Worm (Caenorhabditis elegans) whole organism, young adult: ENCODE results near the gene polg-1.
"Not testable (repeated sequence)": the region's sequence is repeated elsewhere in the genome, so short reads cannot be mapped to it uniquely, and the experiment has no call there.

Experiments
- F22D6.2 ChIP-seq: sonication (generic microtip); optimal IDR thresholded peaks from 2 replicates; lab custom pipeline; 2016; ENCODE audit warnings: mild to moderate bottlenecking, missing genetic modification characterization, missing compliant biosample characterization
- F37B4.10 ChIP-seq: fragments of 200-800 bp; sonication (Bioruptor generic); IDR thresholded peaks from 2 replicates; pipeline ENCODE4 v1.3.6; 2022; ENCODE audit warnings: missing genetic modification characterization, missing compliant biosample characterization
- F39B2.1 ChIP-seq: fragments of 200-800 bp; sonication (Bioruptor generic); IDR thresholded peaks from 2 replicates; pipeline ENCODE4 v1.3.6; 2022; ENCODE audit warnings: missing genetic modification reagents, missing genetic modification characterization, missing compliant biosample characterization
- K11D2.4 ChIP-seq: fragments of 200-800 bp; sonication (Bioruptor generic); IDR thresholded peaks from 2 replicates; pipeline ENCODE4 v1.3.6; 2022; ENCODE audit warnings: missing genetic modification reagents, missing genetic modification characterization, missing compliant biosample characterization
- Y53F4B.3 ChIP-seq: fragments of 200-800 bp; sonication (Bioruptor generic); IDR thresholded peaks from 2 replicates; pipeline ENCODE4 v1.3.6; 2022; ENCODE audit warnings: missing genetic modification reagents, missing genetic modification characterization, missing compliant biosample characterization
- Y79H2A.3 ChIP-seq: fragments of 200-800 bp; sonication (Bioruptor generic); conservative IDR thresholded peaks from 2 replicates; pipeline ENCODE4 v1.3.6; 2022; ENCODE audit warnings: missing genetic modification reagents, missing genetic modification characterization, missing compliant biosample characterization
- ZK185.1 ChIP-seq: sonication (generic microtip); optimal IDR thresholded peaks from 2 replicates; lab custom pipeline; 2016; ENCODE audit warnings: mild to moderate bottlenecking, missing genetic modification characterization, missing compliant biosample characterization; ENCODE audit not compliant: poor library complexity, severe bottlenecking
- aptf-3 ChIP-seq: fragments of 200-800 bp; sonication (Bioruptor generic); IDR thresholded peaks from 2 replicates; pipeline ENCODE4 v1.3.6; 2022; ENCODE audit warnings: missing genetic modification characterization, missing compliant biosample characterization
- athp-1 ChIP-seq: sonication (generic microtip); optimal IDR thresholded peaks from 2 replicates; lab custom pipeline; 2017; ENCODE audit warnings: mild to moderate bottlenecking, missing genetic modification characterization, missing compliant biosample characterization
- attf-5 ChIP-seq: fragments of 200-800 bp; sonication (Bioruptor generic); optimal IDR thresholded peaks from 2 replicates; lab custom pipeline; 2018; ENCODE audit warnings: mild to moderate bottlenecking, missing genetic modification characterization, missing compliant biosample characterization
- dpff-1 ChIP-seq: sonication (generic microtip); optimal IDR thresholded peaks from 2 replicates; lab custom pipeline; 2017; ENCODE audit warnings: mild to moderate bottlenecking, missing genetic modification characterization, missing compliant biosample characterization
- dpl-1 ChIP-seq: fragments of 150-350 bp; optimal IDR thresholded peaks from 2 replicates; lab custom pipeline; 2014; ENCODE audit warnings: missing biosample characterization, missing genetic modification reagents, missing genetic modification characterization
- egrh-3 ChIP-seq: fragments of 200-800 bp; sonication (Bioruptor generic); IDR thresholded peaks from 2 replicates; pipeline ENCODE4 v1.3.6; 2022; ENCODE audit warnings: missing genetic modification reagents, missing genetic modification characterization, missing compliant biosample characterization
- him-1 ChIP-seq: sonication (generic microtip); optimal IDR thresholded peaks from 2 replicates; lab custom pipeline; 2016; ENCODE audit warnings: missing genotype, missing genetic modification reagents, missing genetic modification characterization, missing compliant biosample characterization
- hlh-12 ChIP-seq: sonication (generic microtip); optimal IDR thresholded peaks from 2 replicates; lab custom pipeline; 2016; ENCODE audit warnings: missing genetic modification characterization, missing compliant biosample characterization
- hrde-1 ChIP-seq: sonication (generic microtip); optimal IDR thresholded peaks from 2 replicates; lab custom pipeline; 2016; ENCODE audit warnings: missing genetic modification characterization, mild to moderate bottlenecking, missing compliant biosample characterization, moderate library complexity, missing genotype, missing genetic modification reagents, borderline replicate concordance
- let-607 ChIP-seq, 2 experiments: fragments of 200-800 bp in 1 of 2; sonication (Bioruptor generic) in 1 of 2; sonication (generic microtip) in 1 of 2; optimal IDR thresholded peaks; 2 replicates each; lab custom pipeline; 2016 to 2018; ENCODE audit warnings: mild to moderate bottlenecking in 2 of 2, missing compliant biosample characterization in 2 of 2, missing genetic modification characterization in 2 of 2, moderate library complexity in 2 of 2, missing genotype in 1 of 2
- lin-35 ChIP-seq, 3 experiments: fragments of 150-350 bp in 2 of 3; sonication (generic microtip) in 1 of 3; optimal IDR thresholded peaks; 2 replicates each; lab custom pipeline; 2014 to 2018; ENCODE audit warnings: missing biosample characterization in 3 of 3, missing genetic modification characterization in 3 of 3, missing genetic modification reagents in 3 of 3
- madf-3 ChIP-seq: fragments of 200-800 bp; sonication (Bioruptor generic); IDR thresholded peaks from 2 replicates; pipeline ENCODE4 v1.3.6; 2022; ENCODE audit warnings: missing genetic modification reagents, missing genetic modification characterization, missing compliant biosample characterization
- madf-8 ChIP-seq: fragments of 200-800 bp; sonication (Bioruptor generic); conservative IDR thresholded peaks from 2 replicates; pipeline ENCODE4 v1.3.6; 2022; ENCODE audit warnings: missing genetic modification reagents, missing genetic modification characterization, missing compliant biosample characterization
- mel-28 ChIP-seq: sonication (generic microtip); optimal IDR thresholded peaks from 2 replicates; lab custom pipeline; 2016; ENCODE audit warnings: borderline replicate concordance, mild to moderate bottlenecking, missing genetic modification characterization, missing compliant biosample characterization
- nfya-2 ChIP-seq: fragments of 200-800 bp; sonication (Bioruptor generic); IDR thresholded peaks from 2 replicates; pipeline ENCODE4 v1.3.6; 2022; ENCODE audit warnings: missing genetic modification reagents, missing genetic modification characterization, missing compliant biosample characterization
- nfyb-1 ChIP-seq: fragments of 200-800 bp; sonication (Bioruptor generic); IDR thresholded peaks from 2 replicates; pipeline ENCODE4 v1.3.6; 2022; ENCODE audit warnings: missing genetic modification reagents, missing genetic modification characterization, missing compliant biosample characterization
- nhr-120 ChIP-seq: fragments of 200-800 bp; sonication (Bioruptor generic); IDR thresholded peaks from 2 replicates; pipeline ENCODE4 v1.3.6; 2022; ENCODE audit warnings: missing genetic modification characterization, missing compliant biosample characterization
- nhr-27 ChIP-seq: fragments of 200-800 bp; sonication (Bioruptor generic); optimal IDR thresholded peaks from 2 replicates; lab custom pipeline; 2018; ENCODE audit warnings: mild to moderate bottlenecking, missing genetic modification characterization, moderate library complexity, missing compliant biosample characterization
- pbrm-1 ChIP-seq: fragments of 200-800 bp; sonication (Bioruptor generic); IDR thresholded peaks from 2 replicates; pipeline ENCODE4 v1.3.6; 2022; ENCODE audit warnings: missing genetic modification reagents, missing genetic modification characterization, missing compliant biosample characterization
- rec-8 ChIP-seq, 2 experiments: sonication (generic microtip); optimal IDR thresholded peaks; 2 replicates each; lab custom pipeline; 2016; ENCODE audit warnings: mild to moderate bottlenecking in 2 of 2, missing genetic modification characterization in 2 of 2, missing genetic modification reagents in 2 of 2, missing genotype in 2 of 2, missing biosample characterization in 1 of 2, missing compliant biosample characterization in 1 of 2, moderate library complexity in 1 of 2
- snpc-1.3 ChIP-seq: sonication (generic microtip); optimal IDR thresholded peaks from 2 replicates; lab custom pipeline; 2017; ENCODE audit warnings: missing genetic modification characterization, mild to moderate bottlenecking, missing compliant biosample characterization, antibody characterized with exemption, moderate library complexity, missing genotype, missing genetic modification reagents; ENCODE audit not compliant: insufficient read depth
- tbp1 ChIP-seq: fragments of 200-800 bp; sonication (Bioruptor generic); optimal IDR thresholded peaks from 2 replicates; lab custom pipeline; 2018; ENCODE audit warnings: mild to moderate bottlenecking, missing genetic modification characterization, missing compliant biosample characterization
- tlf-1 ChIP-seq: fragments of 200-800 bp; sonication (Bioruptor generic); optimal IDR thresholded peaks from 2 replicates; lab custom pipeline; 2018; ENCODE audit warnings: mild to moderate bottlenecking, missing genetic modification characterization, missing compliant biosample characterization
- zfh-2 ChIP-seq: fragments of 200-800 bp; sonication (Bioruptor generic); conservative IDR thresholded peaks from 2 replicates; pipeline ENCODE4 v1.3.6; 2022; ENCODE audit warnings: missing genetic modification reagents, missing genetic modification characterization, missing compliant biosample characterization

The polg-1 gene

DNA sequence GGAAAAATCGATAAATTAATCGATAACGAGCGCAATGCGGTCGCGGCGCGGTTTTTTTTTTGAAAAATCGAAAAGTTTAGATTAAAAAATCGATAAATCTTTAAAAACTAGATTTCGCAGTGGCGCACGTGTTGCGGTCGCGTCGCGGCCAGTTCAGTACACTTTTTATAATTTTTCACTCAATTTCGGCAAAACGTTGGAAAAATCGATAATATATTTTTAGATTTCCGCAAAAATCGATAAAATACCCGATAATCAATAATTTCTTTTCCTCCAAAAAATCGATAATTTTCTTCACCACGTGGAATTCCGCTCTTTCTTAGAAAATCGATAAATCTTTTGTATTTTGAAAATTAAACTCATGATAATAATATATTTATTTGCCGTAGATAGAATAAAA lies 23.2 kb downstream of the polg-1 start:
- TF ChIP-seq tlf-1: no peak
- no peak for TF ChIP-seq F22D6.2 (tag; lab: Kevin White, UChicago)
- peak; percentile 70 for TF ChIP-seq him-1 (tag; lab: Kevin White, UChicago)
- TF ChIP-seq nfya-2 (GFP tag; lab: Robert Waterston, UW): no peak
- TF ChIP-seq dpl-1 (GFP tag; lab: Kevin White, UChicago): no peak
- no peak for TF ChIP-seq nhr-120 (GFP tag; lab: Robert Waterston, UW)
- no peak for TF ChIP-seq madf-8 (GFP tag; lab: Robert Waterston, UW)
- TF ChIP-seq hlh-12: no peak

DNA sequence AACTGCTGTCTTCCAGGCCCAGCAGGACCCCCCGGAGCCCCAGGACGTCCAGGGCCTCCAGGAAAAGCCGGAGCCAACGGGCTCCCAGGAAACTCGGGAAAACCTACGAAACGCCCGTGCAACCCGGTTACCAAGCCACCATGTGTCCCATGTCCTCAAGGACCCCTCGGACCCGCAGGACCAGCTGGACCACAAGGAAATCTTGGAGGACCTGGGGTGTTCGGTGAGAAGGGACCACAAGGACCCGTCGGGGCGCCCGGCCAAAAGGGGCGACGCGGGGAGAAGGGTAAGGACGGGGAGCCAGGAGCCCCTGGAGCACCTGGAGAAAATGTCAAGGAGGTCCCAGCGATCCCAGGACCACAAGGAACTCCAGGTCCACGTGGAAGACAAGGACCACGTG lies 24.4 kb downstream of the polg-1 start:
- TF ChIP-seq K11D2.4 (GFP tag; lab: Robert Waterston, UW): no peak
- TF ChIP-seq tbp1 (GFP tag; lab: Kevin White, UChicago): no peak
- TF ChIP-seq pbrm-1 (GFP tag; lab: Robert Waterston, UW): no peak
- no peak for TF ChIP-seq athp-1 (tag; lab: Kevin White, UChicago)
- peak; percentile 91 for TF ChIP-seq egrh-3 (GFP tag; lab: Robert Waterston, UW)
- no peak for TF ChIP-seq dpff-1
- peak; percentile 93 for TF ChIP-seq zfh-2 (GFP tag; lab: Robert Waterston, UW)
- no peak for TF ChIP-seq let-607 (tag; optimal IDR thresholded peaks at IDR 0.05; lab: Kevin White, UChicago)
- TF ChIP-seq rec-8 (tag; optimal IDR thresholded peaks at IDR 0.05; lab: Kevin White, UChicago): no peak
- TF ChIP-seq attf-5 (GFP tag; lab: Kevin White, UChicago): no peak
- no peak for TF ChIP-seq Y79H2A.3
- TF ChIP-seq F39B2.1: no peak
- TF ChIP-seq mel-28 (tag; lab: Kevin White, UChicago): no peak

- TF ChIP-seq aptf-3: no peak
- TF ChIP-seq lin-35 (GFP tag; optimal IDR thresholded peaks at IDR 0.05; lab: Kevin White, UChicago): no peak
- no peak for TF ChIP-seq madf-3 (GFP tag; lab: Robert Waterston, UW)
- no peak for TF ChIP-seq nhr-27
- TF ChIP-seq nfyb-1 (GFP tag; lab: Robert Waterston, UW): no peak
Measured at ce11 chrII:12172273-12172672, 27.5 kb downstream of the polg-1 start, which contains the start of gene rol-1. Gene rol-1 (plus strand): TSS chrII:12172573.

- TF ChIP-seq madf-3 (GFP tag; lab: Robert Waterston, UW) (no peak), snpc-1.3 (tag; lab: Kevin White, UChicago) (no peak), hrde-1 (tag; lab: Kevin White, UChicago) (no peak), ZK185.1 (no peak)
Measured at ce11 chrII:12169487-12170128, 30.2 kb downstream of the polg-1 start.

- not testable (repeated sequence) for TF ChIP-seq F37B4.10 (GFP tag; lab: Robert Waterston, UW); Y79H2A.3; Y53F4B.3 (GFP tag; lab: Robert Waterston, UW)
Measured at ce11 chrII:12164539-12164938, 35.2 kb downstream of the polg-1 start, which contains the start of gene Y57A10A.8. Gene Y57A10A.8 (plus strand): TSS chrII:12164839.
